Fruit fly (Drosophila melanogaster) whole organism, wandering third instar larva: Measurements from ENCODE around the gene Grl62a.

ENCODE experiments used
- Abd-B ChIP-seq: fragments of >200 bp; optimal IDR thresholded peaks from 2 replicates; lab custom pipeline; 2017; ENCODE audit warnings: missing biosample characterization, missing genetic modification characterization
- CG9705 ChIP-seq: fragments of 200-800 bp; sonication (Bioruptor generic); optimal IDR thresholded peaks from 2 replicates; lab custom pipeline; 2018; ENCODE audit warnings: missing biosample characterization, mild to moderate bottlenecking, missing genetic modification characterization
- CrebA ChIP-seq: fragments of 200-800 bp; sonication (Bioruptor generic); optimal IDR thresholded peaks from 2 replicates; lab custom pipeline; 2016; ENCODE audit warnings: missing biosample characterization, mild to moderate bottlenecking, missing genetic modification characterization, borderline replicate concordance
- Dfd ChIP-seq: fragments of >200 bp; optimal IDR thresholded peaks from 2 replicates; lab custom pipeline; 2017; ENCODE audit warnings: missing biosample characterization, missing genetic modification characterization
- GATAd ChIP-seq: sonication (Bioruptor generic); optimal IDR thresholded peaks from 2 replicates; lab custom pipeline; 2016; ENCODE audit warnings: missing biosample characterization, missing genetic modification characterization
- HLH106 ChIP-seq: fragments of 200-800 bp; optimal IDR thresholded peaks from 3 replicates; lab custom pipeline; 2019; ENCODE audit warnings: missing biosample characterization, mild to moderate bottlenecking, missing genetic modification characterization, moderate library complexity
- Hr78 ChIP-seq: fragments of >200 bp; optimal IDR thresholded peaks from 2 replicates; lab custom pipeline; 2017; ENCODE audit warnings: missing biosample characterization, missing genetic modification characterization
- Hr83 ChIP-seq: fragments of 200-300 bp; sonication (Bioruptor generic); optimal IDR thresholded peaks from 2 replicates; lab custom pipeline; 2016; ENCODE audit warnings: missing biosample characterization, mild to moderate bottlenecking, missing genetic modification characterization, moderate library complexity; ENCODE audit not compliant: poor library complexity, severe bottlenecking
- Jra ChIP-seq: sonication (Bioruptor generic); optimal IDR thresholded peaks from 2 replicates; lab custom pipeline; 2016; ENCODE audit warnings: missing biosample characterization, missing genetic modification characterization
- Mio ChIP-seq: sonication (Bioruptor generic); optimal IDR thresholded peaks from 2 replicates; lab custom pipeline; 2016; ENCODE audit warnings: missing biosample characterization, missing genetic modification characterization
- Myc ChIP-seq: fragments of >200 bp; optimal IDR thresholded peaks from 2 replicates; lab custom pipeline; 2017
- N ChIP-seq: fragments of >200 bp; optimal IDR thresholded peaks from 2 replicates; lab custom pipeline; 2018; ENCODE audit warnings: missing biosample characterization, missing external identifiers, missing genetic modification characterization
- OdsH ChIP-seq: fragments of 200-800 bp; sonication (Bioruptor generic); optimal IDR thresholded peaks from 2 replicates; lab custom pipeline; 2016; ENCODE audit warnings: missing biosample characterization, mild to moderate bottlenecking, missing genetic modification characterization
- Sp1 ChIP-seq: fragments of 200-800 bp; sonication (Bioruptor generic); optimal IDR thresholded peaks from 3 replicates; lab custom pipeline; 2019; ENCODE audit warnings: missing biosample characterization, mild to moderate bottlenecking, missing genetic modification characterization, moderate library complexity
- Vsx2 ChIP-seq: fragments of 200-300, 225-300 bp; sonication (Bioruptor generic); optimal IDR thresholded peaks from 2 replicates; lab custom pipeline; 2018; ENCODE audit warnings: missing biosample characterization, missing genetic modification characterization; ENCODE audit not compliant: partially characterized antibody
- br ChIP-seq: fragments of 200-800 bp; sonication (Bioruptor generic); optimal IDR thresholded peaks from 2 replicates; lab custom pipeline; 2016; ENCODE audit warnings: missing biosample characterization, missing genetic modification characterization
- brk ChIP-seq: fragments of 200-800 bp; sonication (Bioruptor generic); optimal IDR thresholded peaks from 2 replicates; lab custom pipeline; 2016; ENCODE audit warnings: missing biosample characterization, mild to moderate bottlenecking, missing genetic modification characterization
- dl ChIP-seq, 2 experiments: fragments of 175-275, 200-275 bp in 1 of 2; fragments of 200-275 bp in 1 of 2; sonication (Bioruptor generic); optimal IDR thresholded peaks; lab custom pipeline; 2018; ENCODE audit warnings: mild to moderate bottlenecking in 2 of 2, missing biosample characterization in 2 of 2, missing genetic modification characterization in 2 of 2, moderate library complexity in 2 of 2; ENCODE audit not compliant: partially characterized antibody in 2 of 2, insufficient read depth in 1 of 2
- dmrt93B ChIP-seq: fragments of 200-800 bp; sonication (Bioruptor generic); optimal IDR thresholded peaks from 2 replicates; lab custom pipeline; 2018; ENCODE audit warnings: missing biosample characterization, mild to moderate bottlenecking, missing genetic modification characterization
- dsf ChIP-seq: sonication (Bioruptor generic); optimal IDR thresholded peaks from 2 replicates; lab custom pipeline; 2016; ENCODE audit warnings: missing biosample characterization, missing genetic modification characterization, borderline replicate concordance
- ey ChIP-seq: fragments of 200-800 bp; sonication (Bioruptor generic); optimal IDR thresholded peaks from 2 replicates; lab custom pipeline; 2016; ENCODE audit warnings: missing biosample characterization, missing genetic modification characterization
- foxo ChIP-seq, 2 experiments: fragments of 200-800 bp; sonication (Bioruptor generic); optimal IDR thresholded peaks; 2 replicates in 1 of 2; 3 replicates in 1 of 2; lab custom pipeline; 2016 to 2017; ENCODE audit warnings: missing biosample characterization in 2 of 2, missing genetic modification characterization in 2 of 2
- fru ChIP-seq: fragments of 200-800 bp; sonication (Bioruptor generic); optimal IDR thresholded peaks from 3 replicates; lab custom pipeline; 2016; ENCODE audit warnings: missing biosample characterization, mild to moderate bottlenecking, missing genetic modification characterization
- jim ChIP-seq: fragments of 175-275, 200-325 bp; sonication (Bioruptor generic); optimal IDR thresholded peaks from 2 replicates; lab custom pipeline; 2016; ENCODE audit warnings: missing biosample characterization, mild to moderate bottlenecking, missing genetic modification characterization
- lola ChIP-seq: fragments of >200 bp; optimal IDR thresholded peaks from 2 replicates; lab custom pipeline; 2017; ENCODE audit warnings: missing biosample characterization, missing genetic modification characterization
- pan ChIP-seq: fragments of >200 bp; optimal IDR thresholded peaks from 2 replicates; lab custom pipeline; 2017
- psq ChIP-seq: fragments of 200-800 bp; sonication (Bioruptor generic); optimal IDR thresholded peaks from 3 replicates; lab custom pipeline; 2017; ENCODE audit warnings: missing biosample characterization, mild to moderate bottlenecking, missing genetic modification characterization, moderate library complexity
- rgr ChIP-seq: fragments of 200-800 bp; sonication (Bioruptor generic); optimal IDR thresholded peaks from 3 replicates; lab custom pipeline; 2016; ENCODE audit warnings: missing biosample characterization, mild to moderate bottlenecking, missing genetic modification characterization
- sage ChIP-seq: fragments of 200-800 bp; sonication (Bioruptor generic); optimal IDR thresholded peaks from 2 replicates; lab custom pipeline; 2016; ENCODE audit warnings: missing biosample characterization, mild to moderate bottlenecking, missing genetic modification characterization
- sv ChIP-seq: fragments of 200-800 bp; sonication (Bioruptor generic); optimal IDR thresholded peaks from 3 replicates; lab custom pipeline; 2016; ENCODE audit warnings: missing biosample characterization, missing genetic modification characterization
- usp ChIP-seq: fragments of >200 bp; optimal IDR thresholded peaks from 2 replicates; lab custom pipeline; 2017; ENCODE audit warnings: missing biosample characterization, missing genetic modification characterization

The Grl62a gene

DNA sequence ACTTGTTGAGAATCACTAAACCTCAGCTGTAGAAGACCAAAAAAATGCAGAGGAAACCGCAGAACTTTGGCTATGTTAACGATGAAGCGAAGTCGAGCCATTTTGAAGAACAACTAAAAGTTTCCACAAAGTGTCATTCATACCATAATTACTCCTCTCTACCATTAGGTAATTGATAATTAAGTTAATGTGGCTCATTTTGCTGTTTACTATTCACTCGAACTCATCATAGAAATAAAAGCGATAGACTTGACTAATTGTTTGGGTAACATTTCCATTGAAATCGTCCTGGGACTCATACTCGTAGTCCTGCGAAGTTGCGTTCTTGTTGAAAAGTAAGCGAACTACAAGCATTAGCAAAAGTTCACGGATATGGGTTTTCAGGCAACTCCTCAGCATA is at the start of gene Grl62a:
Grl62a (minus strand) TSS at position 101 of the 400 bp plus-strand sequence.
- no peak for TF ChIP-seq brk
- no peak for TF ChIP-seq pan (lab: Kevin White, UChicago)
- no peak for TF ChIP-seq sv (GFP tag; lab: Kevin White, UChicago)
- no peak for TF ChIP-seq CG9705 (GFP tag; lab: Kevin White, UChicago)
- TF ChIP-seq fru (GFP tag; lab: Kevin White, UChicago), result no peak
- no peak for TF ChIP-seq jim (GFP tag; lab: Kevin White, UChicago)
- no peak for TF ChIP-seq psq (GFP tag; lab: Kevin White, UChicago)

DNA sequence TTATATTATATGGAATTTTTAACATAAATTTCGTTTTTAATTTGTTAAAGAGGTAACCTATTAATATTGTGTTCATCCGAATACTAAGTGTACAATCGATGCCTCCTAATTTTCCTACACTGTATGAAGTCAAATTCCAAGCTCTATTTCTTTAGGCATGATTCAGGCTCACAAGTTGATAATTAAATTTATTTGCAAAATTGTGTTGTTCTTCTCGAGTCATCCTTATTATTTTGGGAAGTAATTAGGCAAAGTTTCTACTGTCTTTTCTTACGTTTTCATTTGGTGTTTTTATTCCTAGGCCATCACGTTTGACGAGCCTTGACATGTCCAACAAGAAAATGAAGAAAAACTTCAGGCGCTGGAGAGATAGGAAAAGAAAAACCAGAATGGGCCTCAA is 16.4 kb upstream of the Grl62a start, which contains the start of gene CG42355:
CG42355 (minus strand) TSS at position 101 of the 400 bp plus-strand sequence.
- TF ChIP-seq lola (GFP tag; lab: Kevin White, UChicago), result no peak

DNA sequence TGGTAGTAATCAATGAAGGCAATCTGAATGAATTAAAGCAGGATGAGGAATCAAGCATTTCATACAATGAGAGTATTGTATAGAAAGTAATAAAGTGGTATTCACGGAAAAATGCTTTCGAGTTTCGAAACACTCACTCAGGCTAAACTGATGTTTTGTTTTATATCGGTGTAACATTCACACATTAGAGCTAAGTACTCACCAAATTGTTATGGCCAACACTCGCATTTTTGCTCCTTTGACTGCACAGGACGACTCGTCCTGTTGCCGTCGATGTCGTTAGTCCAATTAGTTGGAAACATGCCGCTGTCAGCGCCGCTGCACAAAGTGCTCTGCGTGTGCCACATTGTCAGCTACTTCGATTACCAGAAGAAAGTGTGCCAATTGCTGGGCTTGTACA is 4.9 kb upstream of the Grl62a start, which contains the start of gene Grl62c:
Grl62c (plus strand) TSS at position 301 of the 400 bp plus-strand sequence.
- no peak for TF ChIP-seq HLH106
- TF ChIP-seq GATAd, result no peak
- no peak for TF ChIP-seq Abd-B
- no peak for TF ChIP-seq sage (GFP tag; lab: Kevin White, UChicago)
- TF ChIP-seq dl (GFP tag; optimal IDR thresholded peaks at IDR 0.05; lab: Kevin White, UChicago; ENCODE audit: insufficient read depth in 1 of 2, partially characterized antibody in 2 of 2), result no peak
- TF ChIP-seq Hr78 (GFP tag; lab: Kevin White, UChicago), result no peak
- TF ChIP-seq br (GFP tag; lab: Kevin White, UChicago), result no peak
- no peak for TF ChIP-seq Hr83 (GFP tag; lab: Kevin White, UChicago)
- no peak for TF ChIP-seq dmrt93B (GFP tag; lab: Kevin White, UChicago)
- TF ChIP-seq sv (GFP tag; lab: Kevin White, UChicago), result no peak
- TF ChIP-seq N, result no peak

DNA sequence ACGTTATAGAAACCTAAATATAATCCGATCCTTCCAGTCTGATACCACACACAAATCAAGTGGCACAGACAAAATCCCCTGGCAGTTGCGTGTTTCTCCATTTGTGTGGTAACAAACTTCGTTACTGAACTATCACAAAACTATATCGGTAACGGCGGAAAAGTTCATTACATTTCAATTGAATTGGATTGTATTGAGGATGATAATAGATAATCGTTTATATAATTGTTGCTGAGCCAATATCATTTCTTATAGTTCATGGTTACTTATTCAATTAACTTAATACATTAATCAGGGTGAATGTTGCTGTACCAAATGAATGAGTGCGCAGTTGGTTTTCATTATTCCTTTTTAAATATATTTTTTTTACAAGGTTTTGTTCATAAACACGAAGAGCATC is 1.5 kb upstream of the Grl62a start, which contains the start of gene Grl62b:
Grl62b (minus strand) TSS at position 101 of the 400 bp plus-strand sequence.
- TF ChIP-seq usp (no peak), Abd-B (no peak), GATAd (no peak), psq (GFP tag; lab: Kevin White, UChicago) (no peak), Mio (GFP tag; lab: Kevin White, UChicago) (no peak), CG9705 (GFP tag; lab: Kevin White, UChicago) (no peak), dsf (GFP tag; lab: Kevin White, UChicago) (no peak), Dfd (GFP tag; lab: Kevin White, UChicago) (no peak), Sp1 (GFP tag; lab: Kevin White, UChicago) (no peak), Jra (GFP tag; lab: Kevin White, UChicago) (no peak), br (GFP tag; lab: Kevin White, UChicago) (no peak), Vsx2 (GFP tag; lab: Kevin White, UChicago) (no peak), Myc (no peak), sage (GFP tag; lab: Kevin White, UChicago) (no peak), OdsH (GFP tag; lab: Kevin White, UChicago) (no peak), lola (GFP tag; lab: Kevin White, UChicago) (no peak), jim (GFP tag; lab: Kevin White, UChicago) (no peak)

DNA sequence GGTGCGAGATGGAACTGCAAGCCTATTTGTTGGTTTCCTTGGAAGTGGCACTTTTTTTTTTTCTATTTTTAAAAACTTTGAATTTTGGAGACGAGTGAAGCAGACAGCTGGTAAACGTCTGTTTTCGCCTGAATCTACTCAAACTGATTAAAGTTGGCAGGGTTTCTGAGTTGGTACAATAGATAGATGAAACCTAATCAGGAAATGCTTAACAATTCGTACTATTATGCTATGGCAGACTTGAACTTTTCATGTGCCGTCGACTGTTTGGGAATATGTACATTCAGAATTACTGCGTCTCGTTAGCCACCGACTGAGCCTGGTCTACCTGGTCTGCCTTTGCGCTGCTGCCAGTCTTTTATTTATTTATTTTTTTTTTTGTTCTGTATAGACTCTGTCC is 16.2 kb downstream of the Grl62a start, which contains the start of gene CG42841:
CG42841 (minus strand) TSS at position 101 of the 400 bp plus-strand sequence.
- TF ChIP-seq foxo (GFP tag; optimal IDR thresholded peaks at IDR 0.05; lab: Kevin White, UChicago) (no peak), fru (GFP tag; lab: Kevin White, UChicago) (no peak), OdsH (GFP tag; lab: Kevin White, UChicago) (no peak), Hr78 (GFP tag; lab: Kevin White, UChicago) (no peak), GATAd (no peak), rgr (GFP tag; lab: Kevin White, UChicago) (no peak), Vsx2 (GFP tag; lab: Kevin White, UChicago) (no peak), CrebA (GFP tag; lab: Kevin White, UChicago) (no peak), Myc (no peak), pan (lab: Kevin White, UChicago) (no peak), CG9705 (GFP tag; lab: Kevin White, UChicago) (no peak), brk (no peak), dmrt93B (GFP tag; lab: Kevin White, UChicago) (no peak), jim (GFP tag; lab: Kevin White, UChicago) (no peak), psq (GFP tag; lab: Kevin White, UChicago) (no peak), ey (GFP tag; lab: Kevin White, UChicago) (no peak), Jra (GFP tag; lab: Kevin White, UChicago) (no peak), HLH106 (no peak), sv (GFP tag; lab: Kevin White, UChicago) (no peak)
- TF ChIP-seq, all 38 proteins: peak for 0
